Fruit fly (Drosophila melanogaster): ENCODE data around the gene PGRP-LD.

PGRP-LD gene

DNA sequence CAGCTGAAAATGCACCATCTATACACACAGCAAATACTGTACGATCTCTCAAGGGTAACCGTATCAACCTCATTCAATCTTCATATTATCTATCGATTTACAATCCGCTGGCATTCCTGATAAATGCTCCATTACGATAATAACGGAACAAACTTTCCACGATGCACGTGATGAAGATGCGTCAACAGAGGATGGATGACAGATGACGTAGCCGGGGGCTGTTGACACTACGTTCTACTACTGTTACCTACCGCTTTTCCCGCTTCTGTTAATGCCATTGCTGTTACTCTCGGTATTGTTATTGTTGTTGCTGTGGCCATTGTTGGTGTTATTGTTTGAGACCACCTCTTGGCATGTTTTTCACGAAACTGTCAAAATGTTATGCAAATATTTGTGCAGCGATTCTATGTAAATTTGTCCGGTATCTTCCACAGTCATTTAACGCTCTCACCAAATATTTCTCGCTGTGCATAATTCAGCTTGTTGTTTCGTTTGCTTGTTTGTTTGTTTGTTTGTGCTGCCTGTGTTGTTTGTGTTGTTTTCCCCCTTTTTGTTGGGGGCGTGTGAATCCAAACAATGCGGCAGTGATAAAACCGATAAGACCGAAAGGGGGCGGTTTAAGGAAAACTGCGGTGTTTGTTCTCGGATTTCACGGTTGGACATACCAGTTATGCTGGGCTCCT lies 44.1 kb downstream of the PGRP-LD start (continued):
- TF ChIP-seq Sin3A (optimal IDR thresholded peaks at IDR 0.05) = no peak
- TF ChIP-seq psq (GFP tag; optimal IDR thresholded peaks at IDR 0.05) = peak; percentile 78
- TF ChIP-seq pb (GFP tag; optimal IDR thresholded peaks at IDR 0.05) = peak; percentile 73
- TF ChIP-seq Asciz (GFP tag; optimal IDR thresholded peaks at IDR 0.05) = peak; percentile 96
- peak; percentile 80 for TF ChIP-seq CG18619 (GFP tag; optimal IDR thresholded peaks at IDR 0.05)
- no peak for TF ChIP-seq Dip2 (GFP tag; IDR thresholded peaks at IDR 0.05)
- TF ChIP-seq Hr3 (GFP tag; optimal IDR thresholded peaks at IDR 0.05) = peak; percentile 63
- TF ChIP-seq otp (GFP tag; IDR thresholded peaks at IDR 0.05) = peak; percentile 66; the same call in 1 of the 3 replicates
- TF ChIP-seq CG3281 (GFP tag; optimal IDR thresholded peaks at IDR 0.05) = peak; percentile 76
- peak; percentile 84 for TF ChIP-seq BtbVII (GFP tag; optimal IDR thresholded peaks at IDR 0.05)
- TF ChIP-seq dati (GFP tag; IDR thresholded peaks at IDR 0.05) = peak; percentile 26; the same call in 1 of the 2 replicates
- peak; percentile 84 for TF ChIP-seq CG12942 (GFP tag; optimal IDR thresholded peaks at IDR 0.05)
- TF ChIP-seq NC2β (GFP tag; optimal IDR thresholded peaks at IDR 0.05) = peak; percentile 88
- TF ChIP-seq Eip74EF (GFP tag; optimal IDR thresholded peaks at IDR 0.05) = peak in 1 of 2 experiments; percentile 76
- TF ChIP-seq jing (GFP tag; optimal IDR thresholded peaks at IDR 0.05) = peak; percentile 77
- peak; percentile 65; the same call in 1 of the 2 replicates for TF ChIP-seq CG1024 (GFP tag; IDR thresholded peaks at IDR 0.05)
- peak; percentile 66 for TF ChIP-seq Usf (GFP tag; optimal IDR thresholded peaks at IDR 0.05)
- TF ChIP-seq amos (GFP tag; IDR thresholded peaks at IDR 0.05; ENCODE audit: partially characterized antibody) = no peak
- no peak for TF ChIP-seq Dref (GFP tag; IDR thresholded peaks at IDR 0.05)
- TF ChIP-seq CG10267 (tag; optimal IDR thresholded peaks at IDR 0.05) = peak; percentile 71
- peak; percentile 44 for TF ChIP-seq Xbp1 (GFP tag; optimal IDR thresholded peaks at IDR 0.05)
- no peak for TF ChIP-seq CG16779 (GFP tag; IDR thresholded peaks at IDR 0.05)
- peak; percentile 59 for TF ChIP-seq cwo (GFP tag; optimal IDR thresholded peaks at IDR 0.05)
- peak; percentile 90 for TF ChIP-seq CG2678 (tag; optimal IDR thresholded peaks at IDR 0.05)
- TF ChIP-seq CG8924 (tag; optimal IDR thresholded peaks at IDR 0.05) = peak; percentile 86
- no peak for TF ChIP-seq CG2129 (GFP tag; IDR thresholded peaks at IDR 0.05; ENCODE audit: partially characterized antibody)
- TF ChIP-seq Camta (GFP tag; optimal IDR thresholded peaks at IDR 0.05) = peak; percentile 82
- TF ChIP-seq CG16813 (GFP tag; IDR thresholded peaks at IDR 0.05; ENCODE audit: partially characterized antibody) = no peak
- TF ChIP-seq CG4328 (GFP tag; optimal IDR thresholded peaks at IDR 0.05) = peak; percentile 71
- TF ChIP-seq bcd (GFP tag; optimal IDR thresholded peaks at IDR 0.05) = peak; percentile 78
- no peak for TF ChIP-seq pita (GFP tag; optimal IDR thresholded peaks at IDR 0.05)
- TF ChIP-seq tap (tag; optimal IDR thresholded peaks at IDR 0.05) = peak; percentile 79
- peak; percentile 58 for TF ChIP-seq CG14050 (GFP tag; IDR thresholded peaks at IDR 0.05)
- peak; percentile 80 for TF ChIP-seq CG3163 (GFP tag; optimal IDR thresholded peaks at IDR 0.05)
- TF ChIP-seq CG30020 (tag; optimal IDR thresholded peaks at IDR 0.05) = no peak
- peak; percentile 81 for TF ChIP-seq CG10462 (GFP tag; optimal IDR thresholded peaks at IDR 0.05)
- TF ChIP-seq crp (GFP tag; optimal IDR thresholded peaks at IDR 0.05) = peak in 1 of 2 experiments; percentile 47
- 0 out of 2 replicates have a peak, but pooled peaks have one; percentile 36 for TF ChIP-seq sim (GFP tag; IDR thresholded peaks at IDR 0.05)
- TF ChIP-seq pum (GFP tag; optimal IDR thresholded peaks at IDR 0.05) = peak; percentile 75
- peak; percentile 42 for TF ChIP-seq pfk (GFP tag; optimal IDR thresholded peaks at IDR 0.05)
- peak; percentile 90 for TF ChIP-seq Mes4 (GFP tag; optimal IDR thresholded peaks at IDR 0.05)
- TF ChIP-seq HHEX (GFP tag; optimal IDR thresholded peaks at IDR 0.05) = peak; percentile 88
- no peak for TF ChIP-seq CG15073 (GFP tag; optimal IDR thresholded peaks at IDR 0.05)
- TF ChIP-seq lab (GFP tag; optimal IDR thresholded peaks at IDR 0.05) = peak; percentile 88
- TF ChIP-seq ems (GFP tag; optimal IDR thresholded peaks at IDR 0.05) = peak; percentile 76
- TF ChIP-seq twi (tag; optimal IDR thresholded peaks at IDR 0.05) = peak; percentile 60
- TF ChIP-seq CG16863 (GFP tag; optimal IDR thresholded peaks at IDR 0.05) = peak; percentile 90
- TF ChIP-seq Optix (GFP tag; IDR thresholded peaks at IDR 0.05) = 0 out of 3 replicates have a peak, but pooled peaks have one; percentile 39
- TF ChIP-seq zen2 (GFP tag; IDR thresholded peaks at IDR 0.05; ENCODE audit: partially characterized antibody) = no peak
